Fruit fly (Drosophila melanogaster): ENCODE measurements around the gene teq.

DNA sequence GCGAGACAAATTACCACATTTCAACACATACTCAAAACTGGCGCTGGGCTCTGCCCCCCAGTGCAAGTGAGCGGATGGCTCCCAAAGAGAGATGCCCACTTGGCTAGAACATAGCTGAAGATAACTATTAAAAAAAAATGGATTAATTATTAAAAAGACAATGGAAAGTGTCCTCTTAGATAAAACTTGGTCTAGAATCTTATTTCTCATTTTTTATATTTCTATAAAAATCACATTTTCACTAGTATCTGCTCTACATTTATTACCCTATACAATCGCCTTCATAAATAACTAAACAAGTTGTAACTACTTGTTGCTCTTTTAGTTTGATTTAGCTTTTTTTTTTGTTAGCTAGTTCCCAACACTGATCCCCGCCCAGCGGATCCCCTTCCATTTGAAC lies 41.6 kb upstream of the teq start:
- no peak for TF ChIP-seq psq (optimal IDR thresholded peaks at IDR 0.05)
- TF ChIP-seq h (optimal IDR thresholded peaks at IDR 0.05), result no peak
- TF ChIP-seq ttk (optimal IDR thresholded peaks at IDR 0.05), result no peak
- TF ChIP-seq insv (optimal IDR thresholded peaks at IDR 0.05), result no peak
- TF ChIP-seq Sin3A (optimal IDR thresholded peaks at IDR 0.05), result no peak
- no peak for TF ChIP-seq Myc (optimal IDR thresholded peaks at IDR 0.05)

All from Kc167 (cell line).